Worm (Caenorhabditis elegans) whole organism, L4 larva: Measurements from ENCODE around the gene T05A8.7.

Source experiments
- ama-1 ChIP-seq: fragments of 150-350 bp; optimal IDR thresholded peaks from 2 replicates; lab custom pipeline; 2014; ENCODE audit warnings: inconsistent platforms, mixed read lengths
- ceh-82 ChIP-seq: sonication (generic microtip); optimal IDR thresholded peaks from 2 replicates; lab custom pipeline; 2017; ENCODE audit warnings: missing biosample characterization, missing genetic modification characterization
- hlh-11 ChIP-seq: fragments of 200-800 bp; sonication (Bioruptor generic); optimal IDR thresholded peaks from 2 replicates; lab custom pipeline; 2018; ENCODE audit warnings: mild to moderate bottlenecking, missing genetic modification characterization, missing compliant biosample characterization
- lin-13 ChIP-seq: fragments of 150-350 bp; optimal IDR thresholded peaks from 2 replicates; lab custom pipeline; 2014; ENCODE audit warnings: missing biosample characterization, missing genetic modification reagents, missing genetic modification characterization
- skn-1 ChIP-seq: fragments of 150-350 bp; optimal IDR thresholded peaks from 2 replicates; lab custom pipeline; 2014; ENCODE audit warnings: missing biosample characterization, missing genetic modification characterization
- unc-39 ChIP-seq: sonication (generic microtip); optimal IDR thresholded peaks from 2 replicates; lab custom pipeline; 2017; ENCODE audit warnings: missing biosample characterization, missing genetic modification characterization

- TF ChIP-seq ceh-82 (tag; lab: Kevin White, UChicago) (no peak), skn-1 (tag; lab: Kevin White, UChicago) (no peak), ama-1 (lab: Kevin White, UChicago) (no peak), hlh-11 (tag; lab: Kevin White, UChicago) (no peak), unc-39 (tag; lab: Kevin White, UChicago) (no peak), lin-13 (GFP tag; lab: Kevin White, UChicago) (no peak)
These were observed 746 bp downstream of the T05A8.7 start for ce11 chrII:2741405-2741804.
